Worm (Caenorhabditis elegans) whole organism, young adult: ENCODE results near the gene C14B4.2.

Experiments
- B0336.3 ChIP-seq: fragments of 200-800 bp; sonication (Bioruptor generic); IDR thresholded peaks from 2 replicates; pipeline ENCODE4 v1.3.6; 2022; ENCODE audit warnings: missing genetic modification characterization, missing compliant biosample characterization
- C17E4.6 ChIP-seq: fragments of 200-800 bp; sonication (Bioruptor generic); IDR thresholded peaks from 2 replicates; pipeline ENCODE4 v1.3.6; 2022; ENCODE audit warnings: missing genetic modification reagents, missing genetic modification characterization, missing compliant biosample characterization
- F39B2.1 ChIP-seq: fragments of 200-800 bp; sonication (Bioruptor generic); IDR thresholded peaks from 2 replicates; pipeline ENCODE4 v1.3.6; 2022; ENCODE audit warnings: missing genetic modification reagents, missing genetic modification characterization, missing compliant biosample characterization
- F57C9.4 ChIP-seq: sonication (generic microtip); optimal IDR thresholded peaks from 2 replicates; lab custom pipeline; 2017; ENCODE audit warnings: mild to moderate bottlenecking, missing genetic modification characterization, missing compliant biosample characterization
- K11D2.4 ChIP-seq: fragments of 200-800 bp; sonication (Bioruptor generic); IDR thresholded peaks from 2 replicates; pipeline ENCODE4 v1.3.6; 2022; ENCODE audit warnings: missing genetic modification reagents, missing genetic modification characterization, missing compliant biosample characterization
- ama-1 ChIP-seq, 3 experiments: fragments of 150-350 bp in 1 of 3; sonication (generic microtip) in 2 of 3; optimal IDR thresholded peaks; 2 replicates each; lab custom pipeline; 2014 to 2018; ENCODE audit warnings: missing biosample characterization in 2 of 3, missing genetic modification characterization in 2 of 3, missing genetic modification reagents in 2 of 3
- atf-7 ChIP-seq: sonication (generic microtip); optimal IDR thresholded peaks from 2 replicates; lab custom pipeline; 2017; ENCODE audit warnings: mild to moderate bottlenecking, missing genetic modification characterization, missing compliant biosample characterization
- bed-1 ChIP-seq: fragments of 200-800 bp; sonication (Bioruptor generic); IDR thresholded peaks from 2 replicates; pipeline ENCODE4 v1.3.6; 2022; ENCODE audit warnings: missing genetic modification reagents, missing genetic modification characterization, missing compliant biosample characterization
- egl-44 ChIP-seq: fragments of 200-800 bp; sonication (Bioruptor generic); IDR thresholded peaks from 2 replicates; pipeline ENCODE4 v1.3.6; 2022; ENCODE audit warnings: missing genetic modification reagents, missing genetic modification characterization, missing compliant biosample characterization
- hsf-1 ChIP-seq: fragments of 200-800 bp; sonication (Bioruptor generic); IDR thresholded peaks from 2 replicates; pipeline ENCODE4 v1.3.6; 2022; ENCODE audit warnings: missing genetic modification reagents, missing genetic modification characterization, missing compliant biosample characterization
- mel-28 ChIP-seq: sonication (generic microtip); optimal IDR thresholded peaks from 2 replicates; lab custom pipeline; 2016; ENCODE audit warnings: borderline replicate concordance, mild to moderate bottlenecking, missing genetic modification characterization, missing compliant biosample characterization
- nfya-2 ChIP-seq: fragments of 200-800 bp; sonication (Bioruptor generic); IDR thresholded peaks from 2 replicates; pipeline ENCODE4 v1.3.6; 2022; ENCODE audit warnings: missing genetic modification reagents, missing genetic modification characterization, missing compliant biosample characterization
- rec-8 ChIP-seq, 2 experiments: sonication (generic microtip); optimal IDR thresholded peaks; 2 replicates each; lab custom pipeline; 2016; ENCODE audit warnings: mild to moderate bottlenecking in 2 of 2, missing genetic modification characterization in 2 of 2, missing genetic modification reagents in 2 of 2, missing genotype in 2 of 2, missing biosample characterization in 1 of 2, missing compliant biosample characterization in 1 of 2, moderate library complexity in 1 of 2
- unc-62 ChIP-seq: fragments of 150-350 bp; optimal IDR thresholded peaks from 2 replicates; lab custom pipeline; 2014; ENCODE audit warnings: missing biosample characterization, missing genetic modification reagents, missing genetic modification characterization

- TF ChIP-seq ama-1 (optimal IDR thresholded peaks at IDR 0.05; lab: Kevin White, UChicago) (no peak), ama-1 (GFP tag; optimal IDR thresholded peaks at IDR 0.05; lab: Kevin White, UChicago) (no peak), hsf-1 (GFP tag; lab: Robert Waterston, UW) (no peak), F39B2.1 (GFP tag; lab: Robert Waterston, UW) (no peak), mel-28 (tag; lab: Kevin White, UChicago) (no peak), rec-8 (tag; optimal IDR thresholded peaks at IDR 0.05; lab: Kevin White, UChicago) (no peak), B0336.3 (GFP tag; lab: Robert Waterston, UW) (no peak), bed-1 (GFP tag; lab: Robert Waterston, UW) (no peak), unc-62 (GFP tag; lab: Kevin White, UChicago) (no peak), atf-7 (no peak), K11D2.4 (GFP tag; lab: Robert Waterston, UW) (no peak), nfya-2 (no peak), F57C9.4 (tag; lab: Kevin White, UChicago) (no peak), egl-44 (GFP tag; lab: Robert Waterston, UW) (no peak), C17E4.6 (GFP tag; lab: Robert Waterston, UW) (no peak)
Observed at ce11 chrV:19358039-19358438, 4.4 kb downstream of the C14B4.2 start.
